Worm (Caenorhabditis elegans): ENCODE results near the gene fbxc-42.
"Not testable (repeated sequence)": the region's sequence is repeated elsewhere in the genome, so short reads cannot be mapped to it uniquely, and the experiment has no call there.

Gene fbxc-42

DNA sequence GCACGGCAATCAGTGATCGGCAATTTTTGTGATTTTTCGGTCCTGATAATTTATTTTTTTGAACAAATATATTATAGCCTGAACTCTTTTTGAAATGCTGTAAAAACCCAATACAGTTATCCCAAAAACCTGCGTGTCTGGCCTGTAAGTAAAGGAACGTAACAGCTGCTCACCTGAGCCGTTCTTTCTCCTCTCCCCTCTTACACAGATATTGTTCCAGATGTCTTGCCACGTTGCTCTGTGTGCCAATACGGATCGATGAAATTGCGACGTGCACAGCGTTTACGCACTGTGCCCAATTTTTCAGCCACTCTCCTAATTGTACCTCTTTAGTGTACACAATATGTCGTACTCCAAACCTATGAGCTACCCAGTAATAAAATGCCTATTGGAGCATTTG lies 32.8 kb upstream of the fbxc-42 start, which contains the start of gene sdz-4:
TSS of gene sdz-4 (plus strand) at position 301 of the 400 bp plus-strand sequence.
- TF ChIP-seq daf-12 (tag; optimal IDR thresholded peaks at IDR 0.05) (no peak), snpc-4 (tag; optimal IDR thresholded peaks at IDR 0.05) (no peak), lsy-12 (tag; optimal IDR thresholded peaks at IDR 0.05) (no peak), egl-5 (tag; optimal IDR thresholded peaks at IDR 0.05) (no peak), eor-1 (tag; optimal IDR thresholded peaks at IDR 0.05) (no peak), ceh-16 (tag; optimal IDR thresholded peaks at IDR 0.05) (no peak), tbx-2 (tag; optimal IDR thresholded peaks at IDR 0.05) (no peak), sea-2 (GFP tag; optimal IDR thresholded peaks at IDR 0.05) (no peak), nhr-28 (tag; optimal IDR thresholded peaks at IDR 0.05) (no peak), hmg-11 (tag; optimal IDR thresholded peaks at IDR 0.05) (no peak), fkh-2 (tag; optimal IDR thresholded peaks at IDR 0.05) (no peak), unc-62 (GFP tag; optimal IDR thresholded peaks at IDR 0.05) (no peak), nhr-25 (tag; optimal IDR thresholded peaks at IDR 0.05) (no peak), elt-1 (tag; optimal IDR thresholded peaks at IDR 0.05) (no peak), nhr-77 (tag; optimal IDR thresholded peaks at IDR 0.05) (no peak)

ce11 chrII:960218-960617 lies 31.2 kb upstream of the fbxc-42 start, which contains the start of the genes C32B5.18 and C32B5.7:
Gene C32B5.18 (plus strand): TSS chrII:960518.
Gene C32B5.7 (plus strand): TSS chrII:960528.
- TF ChIP-seq daf-12 (tag; optimal IDR thresholded peaks at IDR 0.05) (no peak), egl-5 (tag; optimal IDR thresholded peaks at IDR 0.05) (no peak), pqm-1 (tag; optimal IDR thresholded peaks at IDR 0.05) (no peak), lin-15B (tag; optimal IDR thresholded peaks at IDR 0.05) (no peak), unc-39 (tag; optimal IDR thresholded peaks at IDR 0.05) (no peak), nhr-76 (tag; optimal IDR thresholded peaks at IDR 0.05) (no peak), R02D3.7 (tag; optimal IDR thresholded peaks at IDR 0.05) (no peak), nhr-25 (tag; optimal IDR thresholded peaks at IDR 0.05) (no peak), ama-1 (optimal IDR thresholded peaks at IDR 0.05) (no peak), nhr-237 (tag; optimal IDR thresholded peaks at IDR 0.05) (no peak), fos-1 (tag; optimal IDR thresholded peaks at IDR 0.05) (no peak), elt-1 (tag; optimal IDR thresholded peaks at IDR 0.05) (no peak), tbx-2 (tag; optimal IDR thresholded peaks at IDR 0.05) (no peak), snpc-4 (tag; optimal IDR thresholded peaks at IDR 0.05) (no peak), skn-1 (tag; optimal IDR thresholded peaks at IDR 0.05) (no peak), ceh-28 (tag; optimal IDR thresholded peaks at IDR 0.05) (no peak), zag-1 (tag; optimal IDR thresholded peaks at IDR 0.05) (no peak), jun-1 (tag; optimal IDR thresholded peaks at IDR 0.05) (no peak), lsy-12 (tag; optimal IDR thresholded peaks at IDR 0.05) (no peak), fkh-10 (GFP tag; optimal IDR thresholded peaks at IDR 0.05) (no peak)

- TF ChIP-seq jun-1 (tag; optimal IDR thresholded peaks at IDR 0.05) (no peak), fkh-2 (tag; optimal IDR thresholded peaks at IDR 0.05) (no peak), nhr-11 (tag; optimal IDR thresholded peaks at IDR 0.05) (no peak), elt-3 (tag; optimal IDR thresholded peaks at IDR 0.05) (no peak), pqm-1 (tag; optimal IDR thresholded peaks at IDR 0.05) (no peak), egl-5 (tag; optimal IDR thresholded peaks at IDR 0.05) (no peak), nhr-77 (tag; optimal IDR thresholded peaks at IDR 0.05) (no peak), ama-1 (optimal IDR thresholded peaks at IDR 0.05) (no peak), nhr-12 (tag; optimal IDR thresholded peaks at IDR 0.05) (no peak), mml-1 (tag; optimal IDR thresholded peaks at IDR 0.05) (no peak), lin-39 (tag; optimal IDR thresholded peaks at IDR 0.05) (no peak), ceh-16 (tag; optimal IDR thresholded peaks at IDR 0.05) (no peak), nhr-237 (tag; optimal IDR thresholded peaks at IDR 0.05) (no peak), nhr-43 (tag; optimal IDR thresholded peaks at IDR 0.05; ENCODE audit: poor library complexity, severe bottlenecking) (no peak), R02D3.7 (tag; optimal IDR thresholded peaks at IDR 0.05) (no peak), pha-4 (tag; optimal IDR thresholded peaks at IDR 0.05) (no peak), fkh-10 (GFP tag; optimal IDR thresholded peaks at IDR 0.05) (no peak)
These were observed 29.4 kb upstream of the fbxc-42 start, which contains the start of gene C32B5.13 for ce11 chrII:961961-962360. Gene C32B5.13 (minus strand): TSS chrII:962061.

DNA sequence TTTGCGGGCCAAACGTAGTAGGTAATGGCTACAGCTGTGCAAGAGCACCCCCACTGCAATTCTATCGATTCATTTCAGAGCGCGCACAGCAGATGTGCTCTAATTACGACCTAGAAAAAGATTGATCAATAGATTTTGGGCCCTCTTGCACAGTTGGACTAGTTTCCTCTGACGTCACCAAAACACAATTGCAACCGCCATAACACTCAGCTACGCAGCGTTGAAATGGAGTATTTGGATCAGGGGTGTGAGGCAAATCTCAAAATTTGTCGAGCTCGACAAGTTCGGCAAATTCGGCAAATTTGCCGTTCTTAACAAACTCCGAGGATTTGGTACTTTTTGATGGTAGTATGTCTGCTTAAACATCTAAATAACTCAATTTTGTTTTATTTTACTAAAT lies 24.4 kb upstream of the fbxc-42 start, which contains the start of gene fbxc-18:
TSS of gene fbxc-18 (minus strand) at position 101 of the 400 bp plus-strand sequence.
- TF ChIP-seq hmg-11 (tag; optimal IDR thresholded peaks at IDR 0.05); sea-2 (GFP tag; optimal IDR thresholded peaks at IDR 0.05); nhr-43 (tag; optimal IDR thresholded peaks at IDR 0.05; ENCODE audit: poor library complexity, severe bottlenecking): not testable (repeated sequence)

Measured in whole organism, L3 larva.